Fruit fly (Drosophila melanogaster): Measurements from ENCODE around the gene tplus3b.

DNA sequence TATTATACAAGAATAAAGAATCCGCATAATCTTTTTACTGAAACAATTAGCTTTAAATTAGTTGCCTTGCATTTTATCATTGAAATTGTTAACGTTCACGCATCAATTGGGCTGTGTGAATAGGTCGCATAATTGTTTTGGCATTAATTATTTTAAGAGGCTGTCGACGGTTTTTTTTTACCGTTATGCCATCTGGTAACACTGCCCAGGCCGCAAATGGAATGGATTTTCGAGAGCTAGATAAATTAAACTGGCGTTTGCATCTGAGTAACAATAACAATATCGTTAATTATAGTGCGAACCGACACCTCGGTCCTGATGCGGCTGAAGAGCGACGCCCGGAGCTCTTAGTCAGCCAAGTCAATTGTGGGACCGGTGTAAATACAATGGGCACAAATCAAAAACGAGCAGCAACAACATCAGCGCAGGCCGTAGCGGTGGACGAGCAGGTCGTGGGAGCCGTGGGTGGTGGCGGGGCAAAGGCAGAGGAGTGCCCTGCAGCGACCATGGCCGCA lies 17.5 kb upstream of the tplus3b start:
- no peak for TF ChIP-seq Sox102F (GFP tag; optimal IDR thresholded peaks at IDR 0.05)
- TF ChIP-seq Lpt (GFP tag; optimal IDR thresholded peaks at IDR 0.05): no peak
- no peak for TF ChIP-seq fd59A (GFP tag; optimal IDR thresholded peaks at IDR 0.05)
- TF ChIP-seq Met (GFP tag; optimal IDR thresholded peaks at IDR 0.05): no peak
- TF ChIP-seq CG7368 (GFP tag; optimal IDR thresholded peaks at IDR 0.05): no peak
- TF ChIP-seq CG16779 (tag; optimal IDR thresholded peaks at IDR 0.05): no peak
- peak; percentile 0 for TF ChIP-seq CG11902 (GFP tag; optimal IDR thresholded peaks at IDR 0.05)
- TF ChIP-seq eg (GFP tag; IDR thresholded peaks at IDR 0.05): no peak
- no peak for TF ChIP-seq CG6163 (GFP tag; IDR thresholded peaks at IDR 0.05)
- TF ChIP-seq pdm3 (GFP tag; optimal IDR thresholded peaks at IDR 0.05): peak; percentile 7
- TF ChIP-seq achi (GFP tag; optimal IDR thresholded peaks at IDR 0.05): no peak
- TF ChIP-seq Eip93F (GFP tag; optimal IDR thresholded peaks at IDR 0.05): no peak
- TF ChIP-seq Sox14 (GFP tag; optimal IDR thresholded peaks at IDR 0.05): peak; percentile 16
- no peak for TF ChIP-seq acj6 (GFP tag; optimal IDR thresholded peaks at IDR 0.05)

Data from whole organism, prepupa.